Worm (Caenorhabditis elegans) whole organism, dauer: ENCODE measurements around the gene F44A6.5.

Experiments used
- unc-62 ChIP-seq: sonication (generic microtip); optimal IDR thresholded peaks from 2 replicates; lab custom pipeline; 2017; ENCODE audit warnings: missing biosample characterization, missing genetic modification reagents, missing genetic modification characterization

Gene F44A6.5

ce11 chrX:10218779-10219178 is at the start of gene F44A6.5:
Gene F44A6.5 (minus strand): TSS chrX:10218929.
- TF ChIP-seq unc-62 (GFP tag; lab: Kevin White, UChicago), result no peak

- no peak for TF ChIP-seq unc-62 (GFP tag; lab: Kevin White, UChicago)
Observed at ce11 chrX:10262299-10262698, 43.6 kb upstream of the F44A6.5 start.

ce11 chrX:10260035-10260434 is 41.3 kb upstream of the F44A6.5 start, which contains the start of gene C32A9.1:
Gene C32A9.1 (minus strand): TSS chrX:10260135.
- TF ChIP-seq unc-62 (GFP tag; lab: Kevin White, UChicago), result no peak

ce11 chrX:10254068-10254467 is 35.3 kb upstream of the F44A6.5 start:
- TF ChIP-seq unc-62 (GFP tag; lab: Kevin White, UChicago), result no peak

- TF ChIP-seq unc-62 (GFP tag; lab: Kevin White, UChicago), result no peak
Observed at ce11 chrX:10252781-10253180, 34.1 kb upstream of the F44A6.5 start, which contains the start of gene C14H10.2. Gene C14H10.2 (minus strand): TSS chrX:10252881.

- no peak for TF ChIP-seq unc-62 (GFP tag; lab: Kevin White, UChicago)
Observed at ce11 chrX:10249685-10250084, 31.0 kb upstream of the F44A6.5 start.

ce11 chrX:10245617-10246016 is 26.9 kb upstream of the F44A6.5 start:
- no peak for TF ChIP-seq unc-62 (GFP tag; lab: Kevin White, UChicago)

ce11 chrX:10240939-10241338 is 22.2 kb upstream of the F44A6.5 start, which contains the start of gene str-74:
Gene str-74 (minus strand): TSS chrX:10241039.
- no peak for TF ChIP-seq unc-62 (GFP tag; lab: Kevin White, UChicago)

ce11 chrX:10238146-10238749 is 19.5 kb upstream of the F44A6.5 start:
- no peak for TF ChIP-seq unc-62 (GFP tag; lab: Kevin White, UChicago)

ce11 chrX:10236844-10237243 is 18.1 kb upstream of the F44A6.5 start, which contains the start of gene zipt-13:
Gene zipt-13 (minus strand): TSS chrX:10236944.
- no peak for TF ChIP-seq unc-62 (GFP tag; lab: Kevin White, UChicago)

ce11 chrX:10232395-10232794 is 13.7 kb upstream of the F44A6.5 start:
- TF ChIP-seq unc-62 (GFP tag; lab: Kevin White, UChicago), result no peak

- TF ChIP-seq unc-62 (GFP tag; lab: Kevin White, UChicago), result no peak
Observed at ce11 chrX:10230872-10231271, 12.1 kb upstream of the F44A6.5 start.

ce11 chrX:10228094-10228746 is 9.5 kb upstream of the F44A6.5 start, which contains the start of gene C14H10.3:
Gene C14H10.3 (minus strand): TSS chrX:10228137.
- TF ChIP-seq unc-62 (GFP tag; lab: Kevin White, UChicago), result no peak

ce11 chrX:10227217-10227616 is 8.5 kb upstream of the F44A6.5 start:
- TF ChIP-seq unc-62 (GFP tag; lab: Kevin White, UChicago), result no peak

ce11 chrX:10225845-10226244 is 7.1 kb upstream of the F44A6.5 start:
- TF ChIP-seq unc-62 (GFP tag; lab: Kevin White, UChicago), result no peak

- TF ChIP-seq unc-62 (GFP tag; lab: Kevin White, UChicago), result no peak
Observed at ce11 chrX:10219184-10219705, 516 bp upstream of the F44A6.5 start.
